Fruit fly (Drosophila melanogaster) whole organism, embryonic: ENCODE measurements around the gene CG11617.

Experiments used
- Atf6 ChIP-seq: fragments of 200-800 bp; sonication (Bioruptor generic); IDR thresholded peaks from 2 replicates; pipeline ENCODE4 v1.3.6; 2022; ENCODE audit warnings: missing biosample characterization, missing genetic modification characterization
- CG12391 ChIP-seq: fragments of 200-800 bp; sonication (Bioruptor generic); optimal IDR thresholded peaks from 3 replicates; lab custom pipeline; 2018; ENCODE audit warnings: missing biosample characterization, mild to moderate bottlenecking, missing genetic modification characterization, moderate library complexity
- CG13624 ChIP-seq: fragments of 200-800 bp; sonication (Bioruptor generic); optimal IDR thresholded peaks from 2 replicates; lab custom pipeline; 2016; ENCODE audit warnings: missing biosample characterization, missing genetic modification characterization
- CG14667 ChIP-seq: fragments of 200-800 bp; sonication (Bioruptor generic); IDR thresholded peaks from 2 replicates; pipeline ENCODE4 v1.3.6; 2022; ENCODE audit warnings: missing biosample characterization, missing genetic modification characterization
- CG14710 ChIP-seq: fragments of 200-800 bp; sonication (Bioruptor generic); optimal IDR thresholded peaks from 3 replicates; lab custom pipeline; 2019; ENCODE audit warnings: missing biosample characterization, mild to moderate bottlenecking, missing genetic modification characterization, moderate library complexity
- CG1529 ChIP-seq: fragments of 200-800 bp; sonication (Bioruptor generic); optimal IDR thresholded peaks from 3 replicates; lab custom pipeline; 2018; ENCODE audit warnings: missing biosample characterization, missing genetic modification characterization
- CG15601 ChIP-seq: fragments of 200-800 bp; sonication (Bioruptor generic); optimal IDR thresholded peaks from 3 replicates; lab custom pipeline; 2019; ENCODE audit warnings: missing biosample characterization, mild to moderate bottlenecking, missing genetic modification characterization, moderate library complexity
- CG18599 ChIP-seq: fragments of 200-800 bp; sonication (Bioruptor generic); optimal IDR thresholded peaks from 3 replicates; lab custom pipeline; 2017; ENCODE audit warnings: missing biosample characterization, missing genetic modification characterization, mild to moderate bottlenecking, moderate library complexity, missing genetic modification reagents
- CG2120 ChIP-seq: fragments of 200-800 bp; sonication (Bioruptor generic); optimal IDR thresholded peaks from 3 replicates; lab custom pipeline; 2016; ENCODE audit warnings: missing biosample characterization, missing genetic modification characterization
- CG2712 ChIP-seq: fragments of 200-800 bp; optimal IDR thresholded peaks from 3 replicates; lab custom pipeline; 2019; ENCODE audit warnings: missing biosample characterization, mild to moderate bottlenecking, missing genetic modification characterization, moderate library complexity
- CG31388 ChIP-seq: fragments of 200-800 bp; sonication (Bioruptor generic); optimal IDR thresholded peaks from 2 replicates; lab custom pipeline; 2016; ENCODE audit warnings: missing biosample characterization, missing genetic modification characterization
- CG32772 ChIP-seq: fragments of 200-800 bp; sonication (Bioruptor generic); IDR thresholded peaks from 2 replicates; pipeline ENCODE4 v1.3.6; 2022; ENCODE audit warnings: missing biosample characterization, missing genetic modification characterization
- CG3281 ChIP-seq: fragments of 200-800 bp; sonication (Bioruptor generic); optimal IDR thresholded peaks from 3 replicates; lab custom pipeline; 2017; ENCODE audit warnings: missing biosample characterization, mild to moderate bottlenecking, missing genetic modification characterization
- CG34224 ChIP-seq: fragments of 200-800 bp; sonication (Bioruptor generic); IDR thresholded peaks from 3 replicates; pipeline ENCODE4 v1.3.6; 2022; ENCODE audit warnings: missing biosample characterization, missing genetic modification characterization; ENCODE audit not compliant: partially characterized antibody
- CG3726 ChIP-seq: fragments of 200-800 bp; sonication (Bioruptor generic); IDR thresholded peaks from 3 replicates; pipeline ENCODE4, ENCODE4 v1.3.6; 2022; ENCODE audit warnings: missing biosample characterization, missing genetic modification characterization
- CG3847 ChIP-seq: fragments of 200-800 bp; sonication (Bioruptor generic); IDR thresholded peaks from 2 replicates; pipeline ENCODE4 v1.3.6; 2022; ENCODE audit warnings: missing biosample characterization, missing genetic modification characterization
- CG4424 ChIP-seq: fragments of 200-800 bp; sonication (Bioruptor generic); optimal IDR thresholded peaks from 3 replicates; lab custom pipeline; 2016; ENCODE audit warnings: missing biosample characterization, missing genetic modification characterization
- CG6791 ChIP-seq: fragments of 200-800 bp; sonication (Bioruptor generic); IDR thresholded peaks from 3 replicates; pipeline ENCODE4 v1.3.6; 2022; ENCODE audit warnings: missing biosample characterization, missing genetic modification characterization; ENCODE audit not compliant: partially characterized antibody
- CG8359 ChIP-seq: fragments of 200-800 bp; sonication (Bioruptor generic); optimal IDR thresholded peaks from 2 replicates; lab custom pipeline; 2017; ENCODE audit warnings: missing biosample characterization, mild to moderate bottlenecking, missing genetic modification characterization, borderline replicate concordance
- CG8388 ChIP-seq: fragments of 200-800 bp; sonication (Bioruptor generic); optimal IDR thresholded peaks from 2 replicates; lab custom pipeline; 2019; ENCODE audit warnings: missing biosample characterization, mild to moderate bottlenecking, missing genetic modification characterization, moderate library complexity
- Dp ChIP-seq: fragments of 200-800 bp; sonication (Bioruptor generic); optimal IDR thresholded peaks from 2 replicates; lab custom pipeline; 2018; ENCODE audit warnings: missing biosample characterization, mild to moderate bottlenecking, missing genetic modification characterization, moderate library complexity
- Elba2 ChIP-seq: fragments of 200-800 bp; sonication (Bioruptor generic); optimal IDR thresholded peaks from 3 replicates; lab custom pipeline; 2016; ENCODE audit warnings: missing biosample characterization, missing genetic modification characterization
- Fer2 ChIP-seq: fragments of 200-800 bp; sonication (Bioruptor generic); optimal IDR thresholded peaks from 2 replicates; lab custom pipeline; 2018; ENCODE audit warnings: missing biosample characterization, mild to moderate bottlenecking, missing genetic modification characterization, moderate library complexity
- Hr3 ChIP-seq: fragments of 200-800 bp; sonication (Bioruptor generic); optimal IDR thresholded peaks from 3 replicates; lab custom pipeline; 2016; ENCODE audit warnings: missing biosample characterization, missing genetic modification characterization
- Hr51 ChIP-seq, 2 experiments: fragments of 200-800 bp; sonication (Bioruptor generic); optimal IDR thresholded peaks; 2 replicates in 1 of 2; 3 replicates in 1 of 2; lab custom pipeline; 2016 to 2018; ENCODE audit warnings: missing biosample characterization in 2 of 2, missing genetic modification characterization in 2 of 2, mild to moderate bottlenecking in 1 of 2, moderate library complexity in 1 of 2
- Lpt ChIP-seq: fragments of >200 bp; optimal IDR thresholded peaks from 2 replicates; lab custom pipeline; 2018; ENCODE audit warnings: missing biosample characterization, missing genetic modification characterization
- NFAT ChIP-seq: fragments of 200-800 bp; sonication (Bioruptor generic); IDR thresholded peaks from 2 replicates; pipeline ENCODE4 v1.3.6; 2022; ENCODE audit warnings: missing biosample characterization, missing genetic modification characterization
- Opbp ChIP-seq: fragments of 200-800 bp; sonication (Bioruptor generic); IDR thresholded peaks from 3 replicates; pipeline ENCODE4 v1.3.6; 2022; ENCODE audit warnings: missing biosample characterization, missing genetic modification characterization; ENCODE audit not compliant: partially characterized antibody
- ara ChIP-seq: fragments of 200-800 bp; sonication (Bioruptor generic); IDR thresholded peaks from 2 replicates; pipeline ENCODE4 v1.3.6; 2022; ENCODE audit warnings: missing biosample characterization, missing genetic modification characterization
- btn ChIP-seq: fragments of 200-800 bp; sonication (Bioruptor generic); optimal IDR thresholded peaks from 2 replicates; lab custom pipeline; 2016; ENCODE audit warnings: missing biosample characterization, missing genetic modification characterization
- cato ChIP-seq: fragments of 200-800 bp; sonication (Bioruptor generic); optimal IDR thresholded peaks from 2 replicates; lab custom pipeline; 2016; ENCODE audit warnings: missing biosample characterization, missing genetic modification characterization, borderline replicate concordance
- dmrt99B ChIP-seq: fragments of 200-800 bp; sonication (Bioruptor generic); optimal IDR thresholded peaks from 2 replicates; lab custom pipeline; 2018; ENCODE audit warnings: missing biosample characterization, mild to moderate bottlenecking, missing genetic modification characterization, moderate library complexity
- en ChIP-seq: fragments of 200-800 bp; sonication (Bioruptor generic); optimal IDR thresholded peaks from 2 replicates; lab custom pipeline; 2016; ENCODE audit warnings: missing biosample characterization, missing genetic modification characterization
- fd64A ChIP-seq: fragments of 200-800 bp; sonication (Bioruptor generic); optimal IDR thresholded peaks from 3 replicates; lab custom pipeline; 2018; ENCODE audit warnings: missing biosample characterization, mild to moderate bottlenecking, missing genetic modification characterization
- ftz-f1 ChIP-seq: fragments of 200-800 bp; sonication (Bioruptor generic); optimal IDR thresholded peaks from 2 replicates; lab custom pipeline; 2016; ENCODE audit warnings: missing biosample characterization, missing genetic modification characterization
- gce ChIP-seq: fragments of 200-800 bp; sonication (Bioruptor generic); IDR thresholded peaks from 3 replicates; pipeline ENCODE4 v1.3.6; 2022; ENCODE audit warnings: missing biosample characterization, missing genetic modification characterization
- gcm2 ChIP-seq: fragments of 200-800 bp; sonication (Bioruptor generic); optimal IDR thresholded peaks from 2 replicates; lab custom pipeline; 2016; ENCODE audit warnings: missing biosample characterization, missing genetic modification characterization
- her ChIP-seq: fragments of 200-800 bp; sonication (Bioruptor generic); optimal IDR thresholded peaks from 2 replicates; lab custom pipeline; 2016; ENCODE audit warnings: missing biosample characterization, missing genetic modification characterization
- inv ChIP-seq: fragments of 200-800 bp; sonication (Bioruptor generic); IDR thresholded peaks from 2 replicates; pipeline ENCODE4 v1.3.6; 2022; ENCODE audit warnings: missing biosample characterization, missing genetic modification characterization; ENCODE audit not compliant: partially characterized antibody
- jing ChIP-seq: fragments of 200-800 bp; sonication (Bioruptor generic); optimal IDR thresholded peaks from 2 replicates; lab custom pipeline; 2018; ENCODE audit warnings: missing biosample characterization, mild to moderate bottlenecking, missing genetic modification characterization
- jumu ChIP-seq: fragments of 200-800 bp; sonication (Bioruptor generic); optimal IDR thresholded peaks from 3 replicates; lab custom pipeline; 2016; ENCODE audit warnings: missing biosample characterization, missing genetic modification characterization
- lmd ChIP-seq: fragments of 200-800 bp; sonication (Bioruptor generic); IDR thresholded peaks from 2 replicates; pipeline ENCODE4 v1.3.6; 2022; ENCODE audit warnings: missing biosample characterization, missing genetic modification characterization
- onecut ChIP-seq: fragments of 200-800 bp; sonication (Bioruptor generic); IDR thresholded peaks from 2 replicates; pipeline ENCODE4 v1.3.6; 2022; ENCODE audit warnings: missing biosample characterization, missing genetic modification characterization
- schlank ChIP-seq: fragments of 200-800 bp; sonication (Bioruptor generic); optimal IDR thresholded peaks from 2 replicates; lab custom pipeline; 2018; ENCODE audit warnings: missing biosample characterization, mild to moderate bottlenecking, missing genetic modification characterization
- so ChIP-seq: fragments of 200-800 bp; sonication (Bioruptor generic); IDR thresholded peaks from 3 replicates; pipeline ENCODE4 v1.3.6; 2022; ENCODE audit warnings: missing biosample characterization, missing genetic modification characterization
- ssp ChIP-seq: fragments of 200-800 bp; sonication (Bioruptor generic); IDR thresholded peaks from 2 replicates; pipeline ENCODE4 v1.3.6; 2022; ENCODE audit warnings: missing biosample characterization, missing genetic modification characterization
- tll ChIP-seq, 2 experiments: fragments of 200-800 bp in 1 of 2; fragments of >200 bp in 1 of 2; sonication (Bioruptor generic) in 1 of 2; optimal IDR thresholded peaks; 2 replicates each; lab custom pipeline; 2017 to 2019; ENCODE audit warnings: missing biosample characterization in 2 of 2, missing genetic modification characterization in 2 of 2, mild to moderate bottlenecking in 1 of 2, moderate library complexity in 1 of 2
- toy ChIP-seq: fragments of 200-800 bp; sonication (Bioruptor generic); IDR thresholded peaks from 2 replicates; pipeline ENCODE4 v1.3.6; 2022; ENCODE audit warnings: missing biosample characterization, missing genetic modification characterization
- usp ChIP-seq: fragments of >200 bp; optimal IDR thresholded peaks from 2 replicates; lab custom pipeline; 2017; ENCODE audit warnings: missing biosample characterization, missing genetic modification characterization
- vfl ChIP-seq: fragments of 200-800 bp; sonication (Bioruptor generic); optimal IDR thresholded peaks from 2 replicates; lab custom pipeline; 2016; ENCODE audit warnings: missing biosample characterization, missing genetic modification characterization

CG11617 gene

DNA sequence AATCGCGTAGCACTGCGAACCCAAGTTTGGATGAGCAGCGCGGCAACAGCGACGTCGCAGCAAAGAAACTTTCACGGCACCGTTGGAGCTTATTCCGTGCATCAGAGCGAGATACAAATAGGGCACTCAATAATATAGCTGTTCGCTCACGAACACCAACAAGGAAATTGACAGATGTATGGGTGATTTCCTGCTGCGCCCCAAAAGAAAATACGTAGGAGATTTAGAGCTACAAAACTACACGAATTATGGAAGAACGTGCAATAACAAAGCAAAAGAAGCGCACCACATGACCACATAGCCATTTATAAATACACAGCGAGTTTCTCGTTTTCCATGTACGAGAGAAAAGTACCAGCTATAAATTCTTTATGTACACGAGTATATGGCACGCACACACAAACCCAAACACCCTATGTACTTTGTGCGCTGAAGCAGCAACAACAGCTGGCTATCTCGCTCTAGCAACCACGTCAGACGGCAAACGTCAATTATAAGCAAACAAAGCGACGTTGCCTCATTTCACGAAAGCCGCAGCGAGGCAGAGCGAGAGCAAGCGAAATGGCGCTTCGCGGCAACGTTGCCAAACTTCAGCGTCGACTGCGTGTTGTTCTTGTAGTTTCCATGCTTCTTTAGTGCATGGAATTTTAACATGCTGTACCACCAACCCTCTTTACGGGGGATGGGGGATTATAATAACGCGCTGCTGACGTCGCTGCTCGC lies 45.5 kb downstream of the CG11617 start (continued):
- TF ChIP-seq dmrt99B: no peak
- TF ChIP-seq NFAT (GFP tag; lab: Robert Waterston, UW): no peak
- no peak for TF ChIP-seq CG3847 (GFP tag; lab: Robert Waterston, UW)
- no peak for TF ChIP-seq btn (GFP tag; lab: Kevin White, UChicago)
- peak; percentile 66 for TF ChIP-seq CG3281 (GFP tag; lab: Kevin White, UChicago)
- no peak for TF ChIP-seq CG31388 (GFP tag; lab: Kevin White, UChicago)
- TF ChIP-seq schlank (tag; lab: Kevin White, UChicago): peak; percentile 3
- TF ChIP-seq Fer2 (tag; lab: Kevin White, UChicago): no peak
- no peak for TF ChIP-seq gcm2 (GFP tag; lab: Kevin White, UChicago)
- peak in 1 of 2 experiments; percentile 99 for TF ChIP-seq tll (GFP tag; optimal IDR thresholded peaks at IDR 0.05; lab: Kevin White, UChicago)
- no peak for TF ChIP-seq CG14667 (GFP tag; lab: Robert Waterston, UW)
- TF ChIP-seq en (GFP tag; lab: Kevin White, UChicago): no peak
- no peak for TF ChIP-seq Atf6 (GFP tag; lab: Robert Waterston, UW)
- no peak for TF ChIP-seq CG6791 (GFP tag; lab: Robert Waterston, UW)
- no peak for TF ChIP-seq Opbp (GFP tag; lab: Robert Waterston, UW)
- no peak for TF ChIP-seq CG12391 (tag; lab: Kevin White, UChicago)
- peak; percentile 44 for TF ChIP-seq CG1529 (GFP tag; lab: Kevin White, UChicago)
- no peak for TF ChIP-seq cato (GFP tag; lab: Kevin White, UChicago)
- TF ChIP-seq fd64A: peak; percentile 39
- no peak for TF ChIP-seq inv (GFP tag; lab: Robert Waterston, UW)
- no peak for TF ChIP-seq jumu (GFP tag; lab: Kevin White, UChicago)
- no peak for TF ChIP-seq usp
- TF ChIP-seq Dp: no peak
- TF ChIP-seq CG8388 (GFP tag; lab: Kevin White, UChicago): no peak
- peak; percentile 22 for TF ChIP-seq ftz-f1 (GFP tag; lab: Kevin White, UChicago)
- TF ChIP-seq CG32772 (GFP tag; lab: Robert Waterston, UW): no peak
- TF ChIP-seq ssp (GFP tag; lab: Robert Waterston, UW): no peak
- TF ChIP-seq Elba2 (GFP tag; lab: Kevin White, UChicago): no peak
- peak; percentile 77 for TF ChIP-seq CG13624
- TF ChIP-seq toy: no peak
- no peak for TF ChIP-seq gce
- no peak for TF ChIP-seq CG15601 (tag; lab: Kevin White, UChicago)
- no peak for TF ChIP-seq lmd (GFP tag; lab: Robert Waterston, UW)
- peak; percentile 16 for TF ChIP-seq CG2712 (tag; lab: Kevin White, UChicago)
- TF ChIP-seq CG14710 (tag; lab: Kevin White, UChicago): no peak
- TF ChIP-seq jing: no peak
- no peak for TF ChIP-seq ara (GFP tag; lab: Robert Waterston, UW)
- TF ChIP-seq onecut (GFP tag; lab: Robert Waterston, UW): peak; percentile 82
- TF ChIP-seq vfl (GFP tag; lab: Kevin White, UChicago): no peak
- TF ChIP-seq her (GFP tag; lab: Kevin White, UChicago): no peak
- TF ChIP-seq CG3726 (GFP tag; lab: Robert Waterston, UW): no peak
- peak; percentile 36 to 71 for TF ChIP-seq Hr51 (GFP tag; optimal IDR thresholded peaks at IDR 0.05; lab: Kevin White, UChicago)
- TF ChIP-seq CG34224 (GFP tag; lab: Robert Waterston, UW): no peak
- TF ChIP-seq Lpt: no peak
- no peak for TF ChIP-seq CG8359 (GFP tag; lab: Kevin White, UChicago)
- no peak for TF ChIP-seq so (GFP tag; lab: Robert Waterston, UW)
- TF ChIP-seq CG2120 (GFP tag; lab: Kevin White, UChicago): peak; percentile 3
- no peak for TF ChIP-seq Hr3 (GFP tag; lab: Kevin White, UChicago)
- peak; percentile 38 for TF ChIP-seq CG4424 (GFP tag; lab: Kevin White, UChicago)
- TF ChIP-seq CG18599: peak; percentile 64
